Worm (Caenorhabditis elegans): ENCODE measurements around the gene W02D7.5.

Gene W02D7.5

DNA sequence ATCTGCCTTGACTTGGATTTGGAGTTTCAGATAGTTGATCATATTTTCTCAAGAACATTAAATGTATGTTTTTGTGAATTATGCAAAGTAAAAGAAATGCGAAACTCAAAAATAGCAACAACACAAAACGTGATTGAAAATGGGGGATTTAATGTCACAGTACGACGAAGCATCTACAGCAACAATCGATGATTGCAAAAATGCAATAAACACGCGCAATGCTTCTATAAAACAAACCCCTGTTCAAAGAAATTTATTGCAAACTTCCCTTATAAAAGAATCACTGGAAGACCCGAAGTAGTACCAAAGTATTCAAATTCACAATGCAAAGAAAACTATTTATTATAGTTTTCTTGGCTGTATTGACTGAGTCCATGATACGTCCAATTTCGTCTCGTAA, 19.1 kb upstream of the W02D7.5 start, which contains the start of gene clec-219:
Gene clec-219 (plus strand): TSS at position 301 of the 400 bp plus-strand sequence.
- TF ChIP-seq tab-1 (GFP tag; IDR thresholded peaks at IDR 0.05): no peak
- TF ChIP-seq ref-1 (GFP tag; conservative IDR thresholded peaks at IDR 0.05): no peak
- no peak for TF ChIP-seq ztf-23 (GFP tag; IDR thresholded peaks at IDR 0.05)
- TF ChIP-seq klf-2 (GFP tag; conservative IDR thresholded peaks at IDR 0.05): no peak
- TF ChIP-seq flt-1 (GFP tag; IDR thresholded peaks at IDR 0.05): no peak
- TF ChIP-seq ztf-29 (GFP tag; IDR thresholded peaks at IDR 0.05): no peak
- no peak for TF ChIP-seq cog-1 (tag; optimal IDR thresholded peaks at IDR 0.05)
- TF ChIP-seq T22C8.4 (GFP tag; IDR thresholded peaks at IDR 0.05): no peak
- no peak for TF ChIP-seq med-1 (GFP tag; optimal IDR thresholded peaks at IDR 0.05; ENCODE audit: insufficient read depth)

DNA sequence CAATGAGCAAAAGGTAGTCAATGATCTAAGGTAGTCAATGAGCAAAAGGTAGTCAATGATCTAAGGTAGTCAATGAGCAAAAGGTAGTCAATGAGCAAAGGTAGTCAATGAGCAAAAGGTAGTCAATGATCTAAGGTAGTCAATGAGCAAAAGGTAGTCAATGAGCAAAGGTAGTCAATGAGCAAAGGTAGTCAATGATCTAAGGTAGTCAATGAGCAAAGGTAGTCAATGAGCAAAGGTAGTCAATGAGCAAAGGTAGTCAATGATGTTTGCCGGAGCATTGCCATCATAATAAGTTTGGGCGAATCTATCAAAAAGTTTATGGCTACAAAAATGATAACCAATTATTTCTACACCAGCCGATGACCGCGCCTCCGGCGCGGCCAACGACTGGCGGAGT, 15.7 kb upstream of the W02D7.5 start:
- TF ChIP-seq klf-2 (GFP tag; conservative IDR thresholded peaks at IDR 0.05) (peak; percentile 75), flt-1 (GFP tag; IDR thresholded peaks at IDR 0.05) (peak; percentile 56), tab-1 (GFP tag; IDR thresholded peaks at IDR 0.05) (peak; percentile 44; the same call in 1 of the 2 replicates), ztf-23 (GFP tag; IDR thresholded peaks at IDR 0.05) (peak; percentile 24; the same call in 1 of the 2 replicates)

DNA sequence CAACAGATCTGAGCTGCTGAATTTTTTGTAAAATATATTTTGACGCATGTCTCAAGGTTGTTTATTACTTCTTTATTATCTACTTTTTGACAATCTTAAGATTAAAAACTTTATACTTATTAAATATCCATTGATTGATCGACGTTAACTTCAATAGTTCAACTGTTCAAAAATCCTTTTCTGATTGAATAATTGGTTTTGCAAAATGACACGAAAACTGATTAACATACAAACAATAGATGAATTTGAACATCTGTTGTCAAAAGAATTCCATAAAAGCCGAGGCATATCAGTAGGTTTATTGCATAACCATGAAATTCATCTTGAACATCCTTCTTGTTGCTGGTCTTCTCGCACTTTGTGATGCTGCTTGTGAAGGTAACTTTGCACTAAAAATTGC, 12.2 kb upstream of the W02D7.5 start, which contains the start of gene W02D7.12:
Gene W02D7.12 (plus strand): TSS at position 301 of the 400 bp plus-strand sequence.
- no peak for TF ChIP-seq ztf-29 (GFP tag; IDR thresholded peaks at IDR 0.05)
- no peak for TF ChIP-seq T22C8.4 (GFP tag; IDR thresholded peaks at IDR 0.05)
- TF ChIP-seq ztf-23 (GFP tag; IDR thresholded peaks at IDR 0.05): no peak
- no peak for TF ChIP-seq cog-1 (tag; optimal IDR thresholded peaks at IDR 0.05)
- TF ChIP-seq tab-1 (GFP tag; IDR thresholded peaks at IDR 0.05): no peak
- TF ChIP-seq klf-2 (GFP tag; conservative IDR thresholded peaks at IDR 0.05): no peak
- no peak for TF ChIP-seq ref-1 (GFP tag; conservative IDR thresholded peaks at IDR 0.05)
- TF ChIP-seq med-1 (GFP tag; optimal IDR thresholded peaks at IDR 0.05; ENCODE audit: insufficient read depth): no peak
- TF ChIP-seq flt-1 (GFP tag; IDR thresholded peaks at IDR 0.05): no peak

DNA sequence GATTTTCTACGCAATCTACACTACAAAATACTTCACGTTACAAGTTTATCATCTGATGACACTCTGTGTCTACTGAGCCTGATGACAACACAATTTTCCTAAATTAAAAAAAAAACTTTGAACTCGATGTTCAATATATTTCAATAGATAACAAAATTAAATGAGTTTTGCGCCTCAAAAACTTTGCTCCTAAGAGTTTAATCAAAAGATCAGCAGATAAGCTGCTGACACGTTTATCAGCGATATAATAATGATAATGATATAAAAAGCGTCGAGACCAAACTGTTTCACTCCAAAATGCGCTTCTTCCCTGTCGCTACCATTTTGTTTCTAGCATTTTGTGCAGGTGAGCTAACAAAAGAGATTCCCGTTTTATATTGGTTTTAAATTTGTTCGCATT, 8.6 kb upstream of the W02D7.5 start, which contains the start of gene clec-218:
Gene clec-218 (plus strand): TSS at position 262 of the 400 bp plus-strand sequence.
- no peak for TF ChIP-seq T22C8.4 (GFP tag; IDR thresholded peaks at IDR 0.05)

DNA sequence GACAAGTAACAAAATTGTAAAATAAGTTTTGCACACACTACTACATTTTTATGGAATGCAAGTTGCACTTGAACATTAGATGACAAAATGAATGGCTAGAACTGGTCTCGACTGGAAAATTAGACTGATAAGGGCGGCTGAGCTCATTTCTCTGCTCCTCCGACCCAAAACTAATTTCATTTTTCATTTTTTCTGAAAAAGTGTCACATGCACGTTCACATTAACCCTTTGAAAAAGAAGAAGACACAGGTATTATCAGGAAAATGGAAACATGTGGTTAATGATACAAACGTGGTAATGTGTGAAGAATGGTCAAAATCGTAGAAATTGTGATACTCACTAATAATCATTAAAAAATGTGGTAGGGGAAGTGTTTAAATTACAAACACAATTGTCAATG, 8.0 kb upstream of the W02D7.5 start:
- no peak for TF ChIP-seq tab-1 (GFP tag; IDR thresholded peaks at IDR 0.05)
- TF ChIP-seq ztf-29 (GFP tag; IDR thresholded peaks at IDR 0.05): no peak
- no peak for TF ChIP-seq klf-2 (GFP tag; conservative IDR thresholded peaks at IDR 0.05)
- no peak for TF ChIP-seq T22C8.4 (GFP tag; IDR thresholded peaks at IDR 0.05)
- no peak for TF ChIP-seq med-1 (GFP tag; optimal IDR thresholded peaks at IDR 0.05; ENCODE audit: insufficient read depth)
- no peak for TF ChIP-seq cog-1 (tag; optimal IDR thresholded peaks at IDR 0.05)
- no peak for TF ChIP-seq ztf-23 (GFP tag; IDR thresholded peaks at IDR 0.05)
- TF ChIP-seq flt-1 (GFP tag; IDR thresholded peaks at IDR 0.05): no peak
- TF ChIP-seq ref-1 (GFP tag; conservative IDR thresholded peaks at IDR 0.05): no peak

DNA sequence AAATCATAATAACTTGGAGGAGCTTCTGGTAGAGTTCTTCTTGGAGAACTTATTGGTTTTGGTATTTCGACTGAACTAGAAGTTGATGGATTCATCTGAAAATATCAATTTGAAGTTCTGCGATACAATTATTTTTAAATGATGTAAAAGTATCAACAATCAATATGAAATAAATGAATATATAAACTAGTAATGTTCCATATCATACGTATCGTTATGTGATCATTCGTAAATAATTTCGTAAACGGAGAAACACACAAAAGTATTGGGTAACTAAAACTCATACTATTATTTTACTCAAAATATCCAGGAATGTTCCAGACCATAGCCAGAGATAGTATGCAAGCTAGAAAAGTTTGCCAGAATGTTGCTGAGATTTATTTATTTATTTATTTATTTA, 7.3 kb upstream of the W02D7.5 start, which contains the start of gene W02D7.8:
Gene W02D7.8 (minus strand): TSS at position 101 of the 400 bp plus-strand sequence.
- TF ChIP-seq klf-2 (GFP tag; conservative IDR thresholded peaks at IDR 0.05) (no peak), ref-1 (GFP tag; conservative IDR thresholded peaks at IDR 0.05) (no peak), med-1 (GFP tag; optimal IDR thresholded peaks at IDR 0.05; ENCODE audit: insufficient read depth) (no peak), ztf-29 (GFP tag; IDR thresholded peaks at IDR 0.05) (no peak)

DNA sequence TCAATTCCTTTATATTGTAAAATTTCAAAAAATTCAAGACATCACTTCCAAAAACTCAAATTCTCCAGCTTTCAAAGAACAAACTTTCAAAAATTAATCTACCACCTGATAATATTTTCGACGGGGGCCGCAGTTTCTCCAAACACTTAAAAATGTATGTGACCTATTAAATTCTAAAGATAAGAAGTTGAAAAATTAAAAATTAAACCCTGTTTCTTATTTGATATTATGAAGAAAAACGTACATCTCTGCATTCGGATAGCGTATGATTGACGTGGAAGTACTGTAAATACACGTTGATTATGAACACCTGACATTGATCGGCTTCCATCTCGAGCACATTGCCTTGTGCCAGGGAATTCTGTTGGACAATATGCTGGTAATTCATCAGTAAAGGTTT, 6.9 kb upstream of the W02D7.5 start:
- TF ChIP-seq med-1 (GFP tag; optimal IDR thresholded peaks at IDR 0.05; ENCODE audit: insufficient read depth): no peak
- TF ChIP-seq tab-1 (GFP tag; IDR thresholded peaks at IDR 0.05): no peak
- TF ChIP-seq ztf-23 (GFP tag; IDR thresholded peaks at IDR 0.05): no peak
- no peak for TF ChIP-seq cog-1 (tag; optimal IDR thresholded peaks at IDR 0.05)
- TF ChIP-seq klf-2 (GFP tag; conservative IDR thresholded peaks at IDR 0.05): no peak
- TF ChIP-seq flt-1 (GFP tag; IDR thresholded peaks at IDR 0.05): no peak
- no peak for TF ChIP-seq ref-1 (GFP tag; conservative IDR thresholded peaks at IDR 0.05)
- no peak for TF ChIP-seq ztf-29 (GFP tag; IDR thresholded peaks at IDR 0.05)
- TF ChIP-seq T22C8.4 (GFP tag; IDR thresholded peaks at IDR 0.05): no peak

DNA sequence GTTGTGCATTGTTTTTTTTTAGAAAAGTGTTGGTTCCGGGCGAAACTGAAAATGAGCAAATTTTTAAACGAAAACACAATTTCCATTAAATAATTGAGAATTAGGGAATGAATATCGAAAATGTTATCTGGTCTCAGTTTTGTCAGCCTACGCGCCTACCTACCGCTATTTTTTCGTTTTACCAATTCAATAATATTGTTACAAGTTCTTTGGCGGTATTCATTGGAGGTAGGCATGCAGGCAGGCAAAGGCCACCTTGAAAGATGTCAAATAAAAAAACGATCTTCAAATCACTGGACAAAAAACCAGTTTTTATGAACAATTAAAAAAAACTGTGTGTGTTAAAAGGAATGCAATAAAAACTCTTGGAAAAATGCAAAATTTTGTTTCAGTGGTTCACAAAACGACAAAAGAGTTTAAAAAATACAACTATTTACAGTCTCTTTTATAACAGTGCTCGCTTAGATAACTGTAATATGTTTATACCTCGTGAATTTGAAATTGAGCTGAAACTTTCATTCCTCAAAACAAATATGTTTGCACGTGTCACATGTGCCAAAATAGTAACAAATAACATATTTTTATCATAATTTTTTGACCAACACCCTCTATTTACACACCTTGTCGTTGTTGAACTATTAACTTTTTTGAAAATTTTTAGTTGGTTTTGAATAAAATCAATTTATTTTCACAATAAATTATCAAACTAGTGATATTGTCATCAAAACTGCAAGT, 5.6 kb upstream of the W02D7.5 start, which contains the start of gene W02D7.11:
Gene W02D7.11 (minus strand): TSS at position 51 of the 735 bp plus-strand sequence.
- no peak for TF ChIP-seq ztf-23 (GFP tag; IDR thresholded peaks at IDR 0.05)
- no peak for TF ChIP-seq tab-1 (GFP tag; IDR thresholded peaks at IDR 0.05)
- TF ChIP-seq flt-1 (GFP tag; IDR thresholded peaks at IDR 0.05): no peak
- no peak for TF ChIP-seq T22C8.4 (GFP tag; IDR thresholded peaks at IDR 0.05)
- TF ChIP-seq cog-1 (tag; optimal IDR thresholded peaks at IDR 0.05): no peak
- no peak for TF ChIP-seq ref-1 (GFP tag; conservative IDR thresholded peaks at IDR 0.05)
- TF ChIP-seq med-1 (GFP tag; optimal IDR thresholded peaks at IDR 0.05; ENCODE audit: insufficient read depth): no peak
- TF ChIP-seq ztf-29 (GFP tag; IDR thresholded peaks at IDR 0.05): no peak
- no peak for TF ChIP-seq klf-2 (GFP tag; conservative IDR thresholded peaks at IDR 0.05)

DNA sequence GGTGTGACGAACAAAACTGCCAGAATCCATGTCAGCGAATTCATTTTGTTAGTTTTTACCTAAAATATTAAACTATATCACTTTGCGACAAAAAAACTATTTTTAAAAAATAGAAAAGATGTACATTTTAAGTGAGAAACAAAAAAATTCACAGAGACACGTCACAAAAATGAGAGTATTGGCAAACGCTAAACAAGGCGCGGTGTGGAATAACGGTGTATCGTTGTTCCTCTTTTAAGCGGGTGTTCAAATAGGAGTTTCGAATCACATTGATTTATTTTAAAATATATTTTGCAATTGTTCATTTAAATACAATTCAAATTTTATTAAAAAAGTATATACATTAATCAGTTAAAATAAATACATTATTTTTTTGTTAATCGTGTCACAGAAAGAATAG, 3.5 kb upstream of the W02D7.5 start, which contains the start of gene sel-9:
Gene sel-9 (minus strand): TSS at position 59 of the 400 bp plus-strand sequence.
- TF ChIP-seq med-1 (GFP tag; optimal IDR thresholded peaks at IDR 0.05; ENCODE audit: insufficient read depth) (no peak), ztf-29 (GFP tag; IDR thresholded peaks at IDR 0.05) (no peak), ztf-23 (GFP tag; IDR thresholded peaks at IDR 0.05) (0 out of 2 replicates have a peak, but pooled peaks have one; percentile 7), klf-2 (GFP tag; conservative IDR thresholded peaks at IDR 0.05) (no peak)

DNA sequence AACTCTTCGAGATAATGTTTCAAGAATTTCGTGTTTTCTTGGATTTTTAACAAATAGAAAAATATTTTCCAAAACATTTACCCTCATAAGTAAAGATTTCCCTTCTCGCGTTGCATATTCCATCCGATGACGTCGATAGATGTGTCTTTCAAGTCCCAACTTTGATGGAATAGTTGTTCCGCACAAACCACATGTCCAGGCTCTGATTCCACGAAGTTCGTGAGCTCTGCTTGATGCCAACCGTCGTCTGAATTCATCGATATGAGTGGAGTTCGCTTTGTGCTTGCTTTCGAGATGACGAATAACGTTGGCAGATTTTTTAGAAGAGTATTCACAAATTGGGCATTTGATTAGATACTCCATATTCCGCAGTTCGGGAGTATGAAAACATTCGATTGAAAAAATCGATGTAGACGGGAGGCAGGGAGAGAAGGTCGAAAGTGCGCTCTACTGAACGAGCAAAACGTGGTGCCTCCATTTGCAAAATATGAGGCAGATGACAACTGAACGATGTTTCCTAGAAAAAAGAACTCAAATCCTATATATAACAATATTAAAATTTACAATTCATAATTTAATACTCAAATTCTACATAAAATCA, 2.0 kb upstream of the W02D7.5 start, which contains the start of gene W02D7.6:
Gene W02D7.6 (minus strand): TSS at position 573 of the 601 bp plus-strand sequence.
- no peak for TF ChIP-seq ref-1 (GFP tag; conservative IDR thresholded peaks at IDR 0.05)
- no peak for TF ChIP-seq tab-1 (GFP tag; IDR thresholded peaks at IDR 0.05)
- 0 out of 2 replicates have a peak, but pooled peaks have one; percentile 40 for TF ChIP-seq flt-1 (GFP tag; IDR thresholded peaks at IDR 0.05)
